Worm (Caenorhabditis elegans): ENCODE data around the gene irld-6.
A peak's percentile ranks its signal among the peaks of the same experiment; 100 is the strongest.

ce11 chrV:10726691-10727090, 29.9 kb downstream of the irld-6 start:
- TF ChIP-seq lsy-2 (tag; optimal IDR thresholded peaks at IDR 0.05) (no peak), elt-3 (tag; optimal IDR thresholded peaks at IDR 0.05) (no peak), fos-1 (tag; optimal IDR thresholded peaks at IDR 0.05) (peak; percentile 76), nhr-237 (tag; optimal IDR thresholded peaks at IDR 0.05) (no peak), blmp-1 (tag; optimal IDR thresholded peaks at IDR 0.05; ENCODE audit: insufficient read depth) (no peak), mdl-1 (tag; optimal IDR thresholded peaks at IDR 0.05) (peak in 1 of 2 experiments; percentile 27), zag-1 (tag; optimal IDR thresholded peaks at IDR 0.05) (no peak), lin-11 (tag; optimal IDR thresholded peaks at IDR 0.05) (no peak), ZK546.5 (tag; optimal IDR thresholded peaks at IDR 0.05) (no peak), nhr-77 (tag; optimal IDR thresholded peaks at IDR 0.05) (no peak)

Measured in whole organism, L2 larva.